Worm (Caenorhabditis elegans) whole organism, early embryonic: ENCODE measurements around the gene nrx-1.

ENCODE experiments used
- aly-1 ChIP-seq: sonication (generic microtip); optimal IDR thresholded peaks from 2 replicates; lab custom pipeline; 2016; ENCODE audit warnings: missing genetic modification characterization, missing compliant biosample characterization
- ama-1 ChIP-seq: fragments of 150-350 bp; optimal IDR thresholded peaks from 2 replicates; lab custom pipeline; 2014
- ceh-13 ChIP-seq: fragments of 200-800 bp; sonication (Bioruptor generic); optimal IDR thresholded peaks from 2 replicates; lab custom pipeline; 2018; ENCODE audit warnings: mild to moderate bottlenecking, missing genetic modification characterization, missing compliant biosample characterization
- flt-1 ChIP-seq: fragments of 200-800 bp; sonication (Bioruptor generic); IDR thresholded peaks from 2 replicates; pipeline ENCODE4 v1.3.6; 2022; ENCODE audit warnings: missing genetic modification characterization, missing compliant biosample characterization
- hmbx-1 ChIP-seq: sonication (generic microtip); optimal IDR thresholded peaks from 2 replicates; lab custom pipeline; 2016; ENCODE audit warnings: mild to moderate bottlenecking, missing genetic modification characterization, missing compliant biosample characterization
- hmg-4 ChIP-seq: fragments of 200-800 bp; sonication (Bioruptor generic); optimal IDR thresholded peaks from 2 replicates; lab custom pipeline; 2018; ENCODE audit warnings: mild to moderate bottlenecking, missing genetic modification characterization, missing compliant biosample characterization
- hnd-1 ChIP-seq: sonication (generic microtip); optimal IDR thresholded peaks from 2 replicates; lab custom pipeline; 2016; ENCODE audit warnings: missing genetic modification characterization, missing compliant biosample characterization
- sea-1 ChIP-seq: fragments of 200-800 bp; sonication (Bioruptor generic); conservative IDR thresholded peaks from 2 replicates; pipeline ENCODE4 v1.3.6; 2022; ENCODE audit warnings: missing genetic modification characterization, missing compliant biosample characterization
- tra-4 ChIP-seq: sonication (generic microtip); optimal IDR thresholded peaks from 2 replicates; lab custom pipeline; 2017; ENCODE audit warnings: missing genetic modification characterization, missing compliant biosample characterization

ce11 chrV:10886405-10886887 lies 61.6 kb downstream of the nrx-1 start, which contains the start of gene F32D8.3:
- TF ChIP-seq ama-1 (lab: Kevin White, UChicago) (no peak), sea-1 (no peak), hmg-4 (GFP tag; lab: Kevin White, UChicago) (no peak), tra-4 (no peak), hmbx-1 (no peak), flt-1 (GFP tag; lab: Robert Waterston, UW) (no peak), ceh-13 (GFP tag; lab: Kevin White, UChicago) (no peak), hnd-1 (tag; lab: Kevin White, UChicago) (no peak), aly-1 (tag; lab: Kevin White, UChicago) (no peak)
